Worm (Caenorhabditis elegans) whole organism, L4 larva: ENCODE data around the gene Y54G2A.15.

Experiments used
- T26A8.4 ChIP-seq: fragments of 200-800 bp; sonication (Bioruptor generic); IDR thresholded peaks from 2 replicates; pipeline ENCODE4 v1.3.6; 2022; ENCODE audit warnings: missing genetic modification characterization, missing compliant biosample characterization
- ZK337.2 ChIP-seq: fragments of 200-800 bp; sonication (Bioruptor generic); IDR thresholded peaks from 2 replicates; pipeline ENCODE4 v1.3.6; 2022; ENCODE audit warnings: missing genetic modification reagents, missing genetic modification characterization, missing compliant biosample characterization
- ama-1 ChIP-seq: fragments of 150-350 bp; optimal IDR thresholded peaks from 2 replicates; lab custom pipeline; 2014; ENCODE audit warnings: inconsistent platforms, mixed read lengths
- mep-1 ChIP-seq: fragments of 150-350 bp; sonication (generic microtip); optimal IDR thresholded peaks from 3 replicates; lab custom pipeline; 2014; ENCODE audit warnings: missing biosample characterization, missing genetic modification characterization
- nhr-11 ChIP-seq: fragments of 150-350 bp; optimal IDR thresholded peaks from 2 replicates; lab custom pipeline; 2014; ENCODE audit warnings: missing biosample characterization, missing genetic modification characterization
- nhr-25 ChIP-seq: sonication (generic microtip); optimal IDR thresholded peaks from 2 replicates; lab custom pipeline; 2017; ENCODE audit warnings: missing genetic modification characterization, mild to moderate bottlenecking, missing compliant biosample characterization, antibody characterized with exemption, moderate library complexity, borderline replicate concordance; ENCODE audit not compliant: insufficient read depth
- nhr-77 ChIP-seq: fragments of 150-350 bp; optimal IDR thresholded peaks from 2 replicates; lab custom pipeline; 2014; ENCODE audit warnings: missing biosample characterization, missing genetic modification characterization
- tra-1 ChIP-seq: fragments of 200-800 bp; sonication (Bioruptor generic); IDR thresholded peaks from 2 replicates; pipeline ENCODE4 v1.3.6; 2022; ENCODE audit warnings: missing genetic modification reagents, missing genetic modification characterization, missing compliant biosample characterization
- unc-39 ChIP-seq: sonication (generic microtip); optimal IDR thresholded peaks from 2 replicates; lab custom pipeline; 2017; ENCODE audit warnings: missing biosample characterization, missing genetic modification characterization
- unc-62 ChIP-seq, 3 experiments: fragments of 150-350 bp in 1 of 3; sonication (generic microtip); optimal IDR thresholded peaks in 2 of 3; peaks in 1 of 3; 1 replicate in 1 of 3; 2 replicates in 2 of 3; lab custom pipeline; 2014 to 2017; ENCODE audit warnings: missing biosample characterization in 3 of 3, missing genetic modification characterization in 3 of 3, missing genetic modification reagents in 3 of 3, missing genotype in 1 of 3

DNA sequence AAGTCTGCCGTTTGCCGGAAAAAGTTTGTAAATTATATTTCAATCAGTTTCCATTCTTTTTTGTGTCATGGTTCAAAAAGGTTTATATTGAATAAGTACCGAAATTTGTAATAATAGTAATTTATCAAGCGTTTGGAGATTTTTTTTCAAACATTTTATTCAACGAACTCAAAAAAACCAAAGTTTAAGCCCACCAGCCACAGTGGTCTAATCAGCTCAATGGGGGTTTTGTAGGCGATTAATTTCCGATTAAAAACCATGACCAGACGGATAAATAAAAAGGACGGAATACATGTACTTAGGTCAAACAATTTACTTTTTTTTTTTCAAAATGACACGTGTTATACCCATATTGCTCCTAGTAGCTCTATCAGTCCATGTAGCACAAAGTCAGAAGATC is 44.4 kb downstream of the Y54G2A.15 start, which contains the start of gene Y54G2A.10:
- TF ChIP-seq nhr-11 (tag; lab: Kevin White, UChicago): no peak
- TF ChIP-seq T26A8.4 (GFP tag; lab: Robert Waterston, UW): no peak
- no peak for TF ChIP-seq nhr-77 (tag; lab: Kevin White, UChicago)
- no peak for TF ChIP-seq nhr-25 (tag; lab: Kevin White, UChicago)
- no peak for TF ChIP-seq mep-1 (tag; lab: Kevin White, UChicago)
- no peak for TF ChIP-seq tra-1 (GFP tag; lab: Robert Waterston, UW)
- TF ChIP-seq ZK337.2 (GFP tag; lab: Robert Waterston, UW): no peak
- TF ChIP-seq unc-39 (tag; lab: Kevin White, UChicago): no peak
- TF ChIP-seq ama-1 (lab: Kevin White, UChicago): no peak
- no peak for TF ChIP-seq unc-62 (GFP tag; optimal IDR thresholded peaks at IDR 0.05 in 1 of 2; lab: Kevin White, UChicago)
- TF ChIP-seq unc-62 (tag; optimal IDR thresholded peaks at IDR 0.05; lab: Kevin White, UChicago): no peak
